Worm (Caenorhabditis elegans) whole organism, L1 larva: ENCODE results near the gene T26E4.2.

Experiments used
- ceh-8 ChIP-seq: fragments of 200-800 bp; sonication (Bioruptor generic); optimal IDR thresholded peaks from 2 replicates; lab custom pipeline; 2018; ENCODE audit warnings: mild to moderate bottlenecking, missing genetic modification characterization, moderate library complexity, missing compliant biosample characterization
- ces-1 ChIP-seq: fragments of 150-350 bp; optimal IDR thresholded peaks from 2 replicates; lab custom pipeline; 2014; ENCODE audit warnings: missing biosample characterization, missing genetic modification reagents, missing genetic modification characterization
- efl-1 ChIP-seq, 4 experiments: fragments of 150-350 bp; optimal IDR thresholded peaks in 3 of 4; peaks in 1 of 4; 1 replicate in 1 of 4; 2 replicates in 3 of 4; lab custom pipeline; 2014; ENCODE audit warnings: missing biosample characterization in 2 of 4, missing genetic modification characterization in 2 of 4, missing genetic modification reagents in 2 of 4
- efl-3 ChIP-seq: fragments of 200-800 bp; sonication (Bioruptor generic); optimal IDR thresholded peaks from 2 replicates; lab custom pipeline; 2018; ENCODE audit warnings: mild to moderate bottlenecking, missing genetic modification characterization, missing compliant biosample characterization
- lin-13 ChIP-seq: fragments of 150-350 bp; optimal IDR thresholded peaks from 2 replicates; lab custom pipeline; 2014; ENCODE audit warnings: missing biosample characterization, missing genetic modification reagents, missing genetic modification characterization
- lir-3 ChIP-seq: sonication (generic microtip); optimal IDR thresholded peaks from 2 replicates; lab custom pipeline; 2016; ENCODE audit warnings: mild to moderate bottlenecking, missing genetic modification characterization, moderate library complexity, missing compliant biosample characterization; ENCODE audit not compliant: poor library complexity
- mdl-1 ChIP-seq, 2 experiments: fragments of 150-350 bp; optimal IDR thresholded peaks; 2 replicates each; lab custom pipeline; 2014 to 2017; ENCODE audit warnings: missing biosample characterization in 2 of 2, missing genetic modification characterization in 2 of 2, inconsistent platforms in 1 of 2
- nhr-11 ChIP-seq: fragments of 150-350 bp; optimal IDR thresholded peaks from 2 replicates; lab custom pipeline; 2014; ENCODE audit warnings: missing biosample characterization, missing genetic modification characterization
- rnt-1 ChIP-seq: sonication (generic microtip); optimal IDR thresholded peaks from 2 replicates; lab custom pipeline; 2016; ENCODE audit warnings: mild to moderate bottlenecking, missing genetic modification characterization, moderate library complexity, missing compliant biosample characterization
- unc-62 ChIP-seq: fragments of 150-350 bp; optimal IDR thresholded peaks from 2 replicates; lab custom pipeline; 2014; ENCODE audit warnings: missing biosample characterization, missing genetic modification reagents, missing genetic modification characterization
- ztf-11 ChIP-seq, 2 experiments: sonication (generic microtip); optimal IDR thresholded peaks; 2 replicates each; lab custom pipeline; 2016 to 2017; ENCODE audit warnings: missing genetic modification characterization in 2 of 2, missing biosample characterization in 1 of 2, missing compliant biosample characterization in 1 of 2

ce11 chrV:15810446-15810845, 29.3 kb downstream of the T26E4.2 start, which contains the start of gene F54B8.1:
- no peak for TF ChIP-seq mdl-1 (tag; optimal IDR thresholded peaks at IDR 0.05; lab: Kevin White, UChicago)
- TF ChIP-seq lir-3 = no peak
- TF ChIP-seq lin-13 (GFP tag; lab: Kevin White, UChicago) = no peak
- TF ChIP-seq rnt-1 (tag; lab: Kevin White, UChicago) = no peak
- TF ChIP-seq nhr-11 = no peak
- TF ChIP-seq efl-1 (optimal IDR thresholded peaks at IDR 0.05; lab: Kevin White, UChicago) = no peak
- no peak for TF ChIP-seq efl-1 (GFP tag; optimal IDR thresholded peaks at IDR 0.05 in 1 of 2; lab: Kevin White, UChicago)
- TF ChIP-seq ces-1 (GFP tag; lab: Kevin White, UChicago) = no peak
- TF ChIP-seq efl-3 (GFP tag; lab: Kevin White, UChicago) = no peak
- TF ChIP-seq ztf-11 (tag; optimal IDR thresholded peaks at IDR 0.05; lab: Kevin White, UChicago) = no peak
- no peak for TF ChIP-seq ceh-8 (GFP tag; lab: Kevin White, UChicago)
- no peak for TF ChIP-seq unc-62
